Fruit fly (Drosophila melanogaster) whole organism, embryonic: Measurements from ENCODE around the gene CG43338.

ENCODE experiments used
- BEAF-32 ChIP-seq: fragments of 200-800 bp; sonication (Bioruptor generic); optimal IDR thresholded peaks from 3 replicates; lab custom pipeline; 2017; ENCODE audit warnings: missing biosample characterization, missing genetic modification characterization, mild to moderate bottlenecking, moderate library complexity, missing genetic modification reagents
- CG10431 ChIP-seq: fragments of 200-800 bp; sonication (Bioruptor generic); optimal IDR thresholded peaks from 3 replicates; lab custom pipeline; 2018; ENCODE audit warnings: missing biosample characterization, mild to moderate bottlenecking, missing genetic modification characterization
- CG10462 ChIP-seq: fragments of 200-800 bp; sonication (Bioruptor generic); optimal IDR thresholded peaks from 2 replicates; lab custom pipeline; 2016; ENCODE audit warnings: missing biosample characterization, missing genetic modification characterization
- CG13287 ChIP-seq: fragments of 200-800 bp; sonication (Bioruptor generic); IDR thresholded peaks from 2 replicates; pipeline ENCODE4 v1.3.6; 2022; ENCODE audit warnings: missing biosample characterization, missing genetic modification characterization; ENCODE audit not compliant: partially characterized antibody
- CG14710 ChIP-seq: fragments of 200-800 bp; sonication (Bioruptor generic); optimal IDR thresholded peaks from 3 replicates; lab custom pipeline; 2019; ENCODE audit warnings: missing biosample characterization, mild to moderate bottlenecking, missing genetic modification characterization, moderate library complexity
- CG15479 ChIP-seq: fragments of 200-800 bp; sonication (Bioruptor generic); optimal IDR thresholded peaks from 3 replicates; lab custom pipeline; 2019; ENCODE audit warnings: missing biosample characterization, mild to moderate bottlenecking, missing genetic modification characterization, moderate library complexity
- CG17186 ChIP-seq: fragments of 200-800 bp; sonication (Bioruptor generic); optimal IDR thresholded peaks from 3 replicates; lab custom pipeline; 2017; ENCODE audit warnings: missing biosample characterization, missing genetic modification reagents, missing genetic modification characterization
- CG17385 ChIP-seq: fragments of 200-800 bp; sonication (Bioruptor generic); optimal IDR thresholded peaks from 3 replicates; lab custom pipeline; 2018; ENCODE audit warnings: missing biosample characterization, mild to moderate bottlenecking, missing genetic modification characterization
- CG2202 ChIP-seq: fragments of 200-800 bp; sonication (Bioruptor generic); optimal IDR thresholded peaks from 2 replicates; lab custom pipeline; 2018; ENCODE audit warnings: missing biosample characterization, mild to moderate bottlenecking, missing genetic modification characterization
- CG2875 ChIP-seq: fragments of 200-800 bp; sonication (Bioruptor generic); optimal IDR thresholded peaks from 2 replicates; lab custom pipeline; 2017; ENCODE audit warnings: missing biosample characterization, mild to moderate bottlenecking, missing genetic modification characterization, missing genetic modification reagents
- CG4282 ChIP-seq: fragments of 200-800 bp; sonication (Bioruptor generic); optimal IDR thresholded peaks from 2 replicates; lab custom pipeline; 2016; ENCODE audit warnings: missing biosample characterization, missing genetic modification characterization
- CG4360 ChIP-seq: fragments of 200-800 bp; sonication (Bioruptor generic); IDR thresholded peaks from 2 replicates; pipeline ENCODE4 v1.3.6; 2022; ENCODE audit warnings: missing biosample characterization, missing genetic modification characterization
- CG4424 ChIP-seq: fragments of 200-800 bp; sonication (Bioruptor generic); optimal IDR thresholded peaks from 3 replicates; lab custom pipeline; 2016; ENCODE audit warnings: missing biosample characterization, missing genetic modification characterization
- CG5180 ChIP-seq: fragments of 200-800 bp; sonication (Bioruptor generic); optimal IDR thresholded peaks from 3 replicates; lab custom pipeline; 2017; ENCODE audit warnings: missing biosample characterization, missing genetic modification characterization, mild to moderate bottlenecking, moderate library complexity, missing genetic modification reagents
- CG5245 ChIP-seq: fragments of 200-800 bp; sonication (Bioruptor generic); optimal IDR thresholded peaks from 3 replicates; lab custom pipeline; 2016; ENCODE audit warnings: missing biosample characterization, missing genetic modification characterization
- CG6654 ChIP-seq: fragments of 200-800 bp; sonication (Bioruptor generic); optimal IDR thresholded peaks from 2 replicates; lab custom pipeline; 2017; ENCODE audit warnings: missing biosample characterization, mild to moderate bottlenecking, missing genetic modification characterization
- CG7928 ChIP-seq: fragments of 200-800 bp; sonication (Bioruptor generic); optimal IDR thresholded peaks from 2 replicates; lab custom pipeline; 2017; ENCODE audit warnings: missing biosample characterization, mild to moderate bottlenecking, missing genetic modification characterization
- CG7987 ChIP-seq: fragments of 200-800 bp; sonication (Bioruptor generic); optimal IDR thresholded peaks from 2 replicates; lab custom pipeline; 2018; ENCODE audit warnings: missing biosample characterization, mild to moderate bottlenecking, missing genetic modification characterization, moderate library complexity
- CG8290 ChIP-seq, 3 experiments: fragments of 200-800 bp; sonication (Bioruptor generic); optimal IDR thresholded peaks; 2 replicates each; lab custom pipeline; 2016 to 2019; ENCODE audit warnings: missing biosample characterization in 3 of 3, missing genetic modification characterization in 3 of 3, mild to moderate bottlenecking in 2 of 3, moderate library complexity in 1 of 3
- CG9797 ChIP-seq: fragments of 200-800 bp; sonication (Bioruptor generic); optimal IDR thresholded peaks from 3 replicates; lab custom pipeline; 2018; ENCODE audit warnings: missing biosample characterization, mild to moderate bottlenecking, missing genetic modification characterization
- CG9932 ChIP-seq: fragments of 200-800 bp; sonication (Bioruptor generic); IDR thresholded peaks from 2 replicates; pipeline ENCODE4 v1.3.6; 2022; ENCODE audit warnings: missing biosample characterization, missing genetic modification characterization
- Dad ChIP-seq: fragments of 200-800 bp; sonication (Bioruptor generic); optimal IDR thresholded peaks from 3 replicates; lab custom pipeline; 2016; ENCODE audit warnings: missing biosample characterization, missing genetic modification characterization
- Doc3 ChIP-seq: fragments of 200-800 bp; sonication (Bioruptor generic); IDR thresholded peaks from 3 replicates; pipeline ENCODE4 v1.3.6; 2022; ENCODE audit warnings: missing biosample characterization, missing genetic modification characterization; ENCODE audit not compliant: partially characterized antibody
- HLH54F ChIP-seq: fragments of 200-800 bp; sonication (Bioruptor generic); optimal IDR thresholded peaks from 3 replicates; lab custom pipeline; 2016; ENCODE audit warnings: missing biosample characterization, missing genetic modification characterization
- HmgD ChIP-seq: fragments of 200-800 bp; sonication (Bioruptor generic); optimal IDR thresholded peaks from 3 replicates; lab custom pipeline; 2016; ENCODE audit warnings: missing biosample characterization, missing genetic modification characterization
- Hr78 ChIP-seq, 2 experiments: fragments of 200-800 bp in 1 of 2; fragments of >200 bp in 1 of 2; sonication (Bioruptor generic) in 1 of 2; optimal IDR thresholded peaks; 2 replicates each; lab custom pipeline; 2017 to 2019; ENCODE audit warnings: missing biosample characterization in 2 of 2, missing genetic modification characterization in 2 of 2, mild to moderate bottlenecking in 1 of 2, moderate library complexity in 1 of 2
- Hsf ChIP-seq: fragments of 200-800 bp; sonication (Bioruptor generic); optimal IDR thresholded peaks from 3 replicates; lab custom pipeline; 2016; ENCODE audit warnings: missing biosample characterization, missing genetic modification characterization
- Med ChIP-seq: fragments of 200-800 bp; sonication (Bioruptor generic); peaks from one replicate; lab custom pipeline; 2016; ENCODE audit warnings: missing biosample characterization, missing genetic modification characterization, mild to moderate bottlenecking, inconsistent platforms, moderate library complexity
- NC2β ChIP-seq: fragments of 200-800 bp; sonication (Bioruptor generic); optimal IDR thresholded peaks from 2 replicates; lab custom pipeline; 2016; ENCODE audit warnings: missing biosample characterization, missing genetic modification characterization
- PHDP ChIP-seq: fragments of 200-800 bp; sonication (Bioruptor generic); optimal IDR thresholded peaks from 3 replicates; lab custom pipeline; 2018; ENCODE audit warnings: missing biosample characterization, mild to moderate bottlenecking, missing genetic modification characterization, moderate library complexity
- Rfx ChIP-seq: fragments of 200-800 bp; sonication (Bioruptor generic); IDR thresholded peaks from 2 replicates; pipeline ENCODE4 v1.3.6; 2022; ENCODE audit warnings: missing biosample characterization, missing genetic modification characterization
- Rx ChIP-seq: fragments of 200-800 bp; sonication (Bioruptor generic); IDR thresholded peaks from 2 replicates; pipeline ENCODE4 v1.3.6; 2022; ENCODE audit warnings: missing biosample characterization, missing genetic modification characterization
- Side ChIP-seq: fragments of 200-800 bp; sonication (Bioruptor generic); optimal IDR thresholded peaks from 2 replicates; lab custom pipeline; 2016; ENCODE audit warnings: missing biosample characterization, missing genetic modification characterization
- al ChIP-seq: fragments of 200-800 bp; sonication (Bioruptor generic); IDR thresholded peaks from 2 replicates; pipeline ENCODE4 v1.3.6; 2022; ENCODE audit warnings: missing biosample characterization, missing genetic modification characterization
- croc ChIP-seq: fragments of 200-800 bp; sonication (Bioruptor generic); conservative IDR thresholded peaks from 3 replicates; pipeline ENCODE4 v1.3.6; 2022; ENCODE audit warnings: missing biosample characterization, missing genetic modification characterization
- fu2 ChIP-seq: fragments of 200-800 bp; sonication (Bioruptor generic); optimal IDR thresholded peaks from 2 replicates; lab custom pipeline; 2016; ENCODE audit warnings: missing biosample characterization, missing genetic modification characterization
- gcm ChIP-seq: fragments of 200-800 bp; sonication (Bioruptor generic); optimal IDR thresholded peaks from 2 replicates; lab custom pipeline; 2019; ENCODE audit warnings: missing biosample characterization, mild to moderate bottlenecking, missing genetic modification characterization, moderate library complexity
- gcm2 ChIP-seq: fragments of 200-800 bp; sonication (Bioruptor generic); optimal IDR thresholded peaks from 2 replicates; lab custom pipeline; 2016; ENCODE audit warnings: missing biosample characterization, missing genetic modification characterization
- lbe ChIP-seq: fragments of 200-800 bp; sonication (Bioruptor generic); optimal IDR thresholded peaks from 2 replicates; lab custom pipeline; 2016; ENCODE audit warnings: missing biosample characterization, mild to moderate bottlenecking, missing genetic modification characterization
- lola ChIP-seq, 3 experiments: fragments of >200 bp in 2 of 3; fragments of 200-800 bp in 1 of 3; sonication (Bioruptor generic) in 1 of 3; optimal IDR thresholded peaks; 2 replicates each; lab custom pipeline; 2017 to 2019; ENCODE audit warnings: missing biosample characterization in 3 of 3, missing genetic modification characterization in 3 of 3, mild to moderate bottlenecking in 1 of 3, moderate library complexity in 1 of 3
- pb ChIP-seq: fragments of 200-800 bp; sonication (Bioruptor generic); optimal IDR thresholded peaks from 3 replicates; lab custom pipeline; 2016; ENCODE audit warnings: missing biosample characterization, missing genetic modification characterization
- sc ChIP-seq, 3 experiments: fragments of >200 bp in 2 of 3; fragments of 200-800 bp in 1 of 3; sonication (Bioruptor generic) in 1 of 3; optimal IDR thresholded peaks; 2 replicates in 2 of 3; 3 replicates in 1 of 3; lab custom pipeline; 2017; ENCODE audit warnings: mild to moderate bottlenecking in 1 of 3, missing biosample characterization in 1 of 3, missing genetic modification characterization in 1 of 3, missing genetic modification reagents in 1 of 3
- sd ChIP-seq: fragments of 200-800 bp; sonication (Bioruptor generic); optimal IDR thresholded peaks from 3 replicates; lab custom pipeline; 2018; ENCODE audit warnings: missing biosample characterization, mild to moderate bottlenecking, missing genetic modification characterization, moderate library complexity
- shn ChIP-seq: fragments of 200-800 bp; sonication (Bioruptor generic); optimal IDR thresholded peaks from 3 replicates; lab custom pipeline; 2016; ENCODE audit warnings: missing biosample characterization, missing genetic modification characterization
- sna ChIP-seq: fragments of 200-800 bp; sonication (Bioruptor generic); IDR thresholded peaks from 2 replicates; pipeline ENCODE4 v1.3.6; 2022; ENCODE audit warnings: missing biosample characterization, missing genetic modification characterization; ENCODE audit not compliant: partially characterized antibody
- tgo ChIP-seq: fragments of 200-800 bp; sonication (Bioruptor generic); IDR thresholded peaks from 3 replicates; pipeline ENCODE4 v1.3.6; 2022; ENCODE audit warnings: missing biosample characterization, missing genetic modification characterization
- tll ChIP-seq, 2 experiments: fragments of 200-800 bp in 1 of 2; fragments of >200 bp in 1 of 2; sonication (Bioruptor generic) in 1 of 2; optimal IDR thresholded peaks; 2 replicates each; lab custom pipeline; 2017 to 2019; ENCODE audit warnings: missing biosample characterization in 2 of 2, missing genetic modification characterization in 2 of 2, mild to moderate bottlenecking in 1 of 2, moderate library complexity in 1 of 2
- trem ChIP-seq: fragments of 200-800 bp; optimal IDR thresholded peaks from 3 replicates; lab custom pipeline; 2019; ENCODE audit warnings: missing biosample characterization, mild to moderate bottlenecking, missing genetic modification characterization, moderate library complexity
- vfl ChIP-seq: fragments of 200-800 bp; sonication (Bioruptor generic); optimal IDR thresholded peaks from 2 replicates; lab custom pipeline; 2016; ENCODE audit warnings: missing biosample characterization, missing genetic modification characterization

Gene CG43338

dm6 chr2L:18681903-18682302, 10.9 kb upstream of the CG43338 start, which contains the start of gene tos (continued):
- TF ChIP-seq gcm (GFP tag; lab: Kevin White, UChicago) (no peak), CG14710 (peak; percentile 28), CG5180 (GFP tag; lab: Kevin White, UChicago) (no peak), sc (optimal IDR thresholded peaks at IDR 0.05; lab: Kevin White, UChicago) (no peak), sc (GFP tag; optimal IDR thresholded peaks at IDR 0.05; lab: Kevin White, UChicago) (no peak), gcm2 (GFP tag; lab: Kevin White, UChicago) (no peak), tgo (no peak), shn (GFP tag; lab: Kevin White, UChicago) (no peak), CG4360 (no peak), CG4424 (GFP tag; lab: Kevin White, UChicago) (no peak), fu2 (GFP tag; lab: Kevin White, UChicago) (no peak), CG13287 (GFP tag; lab: Robert Waterston, UW) (peak; percentile 52), Doc3 (GFP tag; lab: Robert Waterston, UW) (no peak), tll (GFP tag; optimal IDR thresholded peaks at IDR 0.05; lab: Kevin White, UChicago) (no peak), PHDP (no peak), CG4282 (GFP tag; lab: Kevin White, UChicago) (no peak), CG9797 (peak; percentile 60), CG2202 (tag; lab: Kevin White, UChicago) (no peak), sd (tag; lab: Kevin White, UChicago) (no peak), CG8290 (GFP tag; optimal IDR thresholded peaks at IDR 0.05; lab: Kevin White, UChicago) (no peak), CG8290 (tag; optimal IDR thresholded peaks at IDR 0.05; lab: Kevin White, UChicago) (no peak), Side (GFP tag; lab: Kevin White, UChicago) (no peak), lola (GFP tag; optimal IDR thresholded peaks at IDR 0.05; lab: Kevin White, UChicago) (no peak), CG6654 (GFP tag; lab: Kevin White, UChicago) (no peak), HLH54F (GFP tag; lab: Kevin White, UChicago) (no peak), CG7987 (no peak), croc (GFP tag; lab: Robert Waterston, UW) (no peak), CG2875 (GFP tag; lab: Kevin White, UChicago) (no peak), CG10431 (no peak), Med (GFP tag; lab: Kevin White, UChicago) (peak; percentile 55), HmgD (no peak), vfl (no peak), CG10462 (GFP tag; lab: Kevin White, UChicago) (no peak), sna (no peak), CG9932 (GFP tag; lab: Robert Waterston, UW) (0 out of 2 replicates have a peak, but pooled peaks have one; percentile 8), NC2β (GFP tag; lab: Kevin White, UChicago) (no peak), CG17385 (GFP tag; lab: Kevin White, UChicago) (peak; percentile 57), trem (tag; lab: Kevin White, UChicago) (peak; percentile 47), BEAF-32 (GFP tag; lab: Kevin White, UChicago) (peak; percentile 23), Rx (GFP tag; lab: Robert Waterston, UW) (no peak), pb (GFP tag; lab: Kevin White, UChicago) (no peak), lbe (GFP tag; lab: Kevin White, UChicago) (no peak), Hsf (GFP tag; lab: Kevin White, UChicago) (no peak), CG17186 (GFP tag; lab: Kevin White, UChicago) (no peak), CG15479 (GFP tag; lab: Kevin White, UChicago) (no peak), CG7928 (GFP tag; lab: Kevin White, UChicago) (no peak), al (GFP tag; lab: Robert Waterston, UW) (no peak), CG5245 (GFP tag; lab: Kevin White, UChicago) (no peak), Hr78 (GFP tag; optimal IDR thresholded peaks at IDR 0.05; lab: Kevin White, UChicago) (no peak), Rfx (GFP tag; lab: Robert Waterston, UW) (0 out of 2 replicates have a peak, but pooled peaks have one; percentile 29), Dad (no peak)
